Fruit fly (Drosophila melanogaster) whole organism, prepupa: ENCODE data around the gene CG32982.
A peak's percentile ranks its signal among the peaks of the same experiment; 100 is the strongest.

ENCODE experiments used
- Blimp-1 ChIP-seq: fragments of 200-800 bp; sonication (Bioruptor generic); optimal IDR thresholded peaks from 3 replicates; lab custom pipeline; 2017; ENCODE audit warnings: missing biosample characterization, missing genetic modification characterization, mild to moderate bottlenecking, moderate library complexity, missing genetic modification reagents
- CG10631 ChIP-seq: fragments of 200-800 bp; sonication (Bioruptor generic); optimal IDR thresholded peaks from 2 replicates; lab custom pipeline; 2016; ENCODE audit warnings: missing biosample characterization, missing genetic modification characterization
- CG10669 ChIP-seq: fragments of 200-800 bp; sonication (Bioruptor generic); optimal IDR thresholded peaks from 3 replicates; lab custom pipeline; 2018; ENCODE audit warnings: missing biosample characterization, mild to moderate bottlenecking, missing genetic modification characterization, moderate library complexity
- CG11294 ChIP-seq: fragments of 200-800 bp; sonication (Bioruptor generic); IDR thresholded peaks from 2 replicates; pipeline ENCODE4 v1.3.6; 2022; ENCODE audit warnings: missing biosample characterization, missing genetic modification characterization
- CG15336 ChIP-seq: fragments of 200-800 bp; sonication (Bioruptor generic); IDR thresholded peaks from 2 replicates; pipeline ENCODE4 v1.3.6; 2022; ENCODE audit warnings: missing biosample characterization, missing genetic modification characterization
- CG31627 ChIP-seq: fragments of 200-800 bp; sonication (Bioruptor generic); optimal IDR thresholded peaks from 3 replicates; lab custom pipeline; 2016; ENCODE audit warnings: missing biosample characterization, missing genetic modification characterization
- CG32006 ChIP-seq: fragments of 200-800 bp; sonication (Bioruptor generic); optimal IDR thresholded peaks from 3 replicates; lab custom pipeline; 2017; ENCODE audit warnings: missing biosample characterization, mild to moderate bottlenecking, missing genetic modification characterization
- CG4318 ChIP-seq: fragments of 200-800 bp; sonication (Bioruptor generic); optimal IDR thresholded peaks from 3 replicates; lab custom pipeline; 2017; ENCODE audit warnings: missing biosample characterization, mild to moderate bottlenecking, missing genetic modification characterization
- CG6163 ChIP-seq: fragments of 200-800 bp; sonication (Bioruptor generic); IDR thresholded peaks from 3 replicates; pipeline ENCODE4 v1.3.6; 2022; ENCODE audit warnings: missing biosample characterization, missing genetic modification characterization
- CG6276 ChIP-seq: fragments of 200-800 bp; sonication (Bioruptor generic); optimal IDR thresholded peaks from 2 replicates; lab custom pipeline; 2017; ENCODE audit warnings: missing biosample characterization, mild to moderate bottlenecking, missing genetic modification characterization
- CG6854 ChIP-seq: fragments of 200-800 bp; sonication (Bioruptor generic); optimal IDR thresholded peaks from 2 replicates; lab custom pipeline; 2017; ENCODE audit warnings: missing biosample characterization, mild to moderate bottlenecking, missing genetic modification characterization
- CG7368 ChIP-seq: fragments of 200-800 bp; sonication (Bioruptor generic); optimal IDR thresholded peaks from 3 replicates; lab custom pipeline; 2016; ENCODE audit warnings: missing biosample characterization, missing genetic modification characterization
- CG8119 ChIP-seq: fragments of 200-800 bp; sonication (Bioruptor generic); IDR thresholded peaks from 3 replicates; pipeline ENCODE4 v1.3.6; 2022; ENCODE audit warnings: missing biosample characterization, missing genetic modification characterization
- CG8319 ChIP-seq: fragments of 200-800 bp; sonication (Bioruptor generic); optimal IDR thresholded peaks from 3 replicates; lab custom pipeline; 2016; ENCODE audit warnings: missing biosample characterization, missing genetic modification characterization
- CG8632 ChIP-seq: fragments of 200-800 bp; sonication (Bioruptor generic); optimal IDR thresholded peaks from 3 replicates; lab custom pipeline; 2016; ENCODE audit warnings: missing biosample characterization, missing genetic modification characterization
- Eip75B ChIP-seq: fragments of 200-800 bp; sonication (Bioruptor generic); optimal IDR thresholded peaks from 3 replicates; lab custom pipeline; 2016; ENCODE audit warnings: missing biosample characterization, missing genetic modification characterization
- Eip78C ChIP-seq: fragments of 200-800 bp; sonication (Bioruptor generic); peaks from one replicate; lab custom pipeline; 2016; ENCODE audit warnings: missing biosample characterization, missing genetic modification characterization
- Eip93F ChIP-seq: fragments of 200-800 bp; sonication (Bioruptor generic); optimal IDR thresholded peaks from 2 replicates; lab custom pipeline; 2016; ENCODE audit warnings: missing biosample characterization, mild to moderate bottlenecking, missing genetic modification characterization
- Ets21C ChIP-seq: fragments of 200-800 bp; sonication (Bioruptor generic); optimal IDR thresholded peaks from 3 replicates; lab custom pipeline; 2016; ENCODE audit warnings: missing biosample characterization, missing genetic modification characterization
- Gug ChIP-seq: fragments of 200-800 bp; sonication (Bioruptor generic); IDR thresholded peaks from 2 replicates; pipeline ENCODE4 v1.3.6; 2022; ENCODE audit warnings: missing biosample characterization, missing genetic modification characterization
- Hr38 ChIP-seq: sonication (Bioruptor generic); optimal IDR thresholded peaks from 2 replicates; lab custom pipeline; 2016; ENCODE audit warnings: missing biosample characterization, missing genetic modification characterization
- Hr39 ChIP-seq: fragments of 200-800 bp; sonication (Bioruptor generic); optimal IDR thresholded peaks from 2 replicates; lab custom pipeline; 2016; ENCODE audit warnings: missing biosample characterization, missing genetic modification characterization
- Hr4 ChIP-seq: fragments of 200-800 bp; sonication (Bioruptor generic); optimal IDR thresholded peaks from 3 replicates; lab custom pipeline; 2016; ENCODE audit warnings: missing biosample characterization, missing genetic modification characterization
- Lpt ChIP-seq: fragments of 200-800 bp; sonication (Bioruptor generic); optimal IDR thresholded peaks from 3 replicates; lab custom pipeline; 2016; ENCODE audit warnings: missing biosample characterization, missing genetic modification characterization
- OdsH ChIP-seq: fragments of 200-800 bp; sonication (Bioruptor generic); optimal IDR thresholded peaks from 3 replicates; lab custom pipeline; 2016; ENCODE audit warnings: missing biosample characterization, missing genetic modification characterization
- Sox102F ChIP-seq: fragments of 200-800 bp; sonication (Bioruptor generic); optimal IDR thresholded peaks from 2 replicates; lab custom pipeline; 2016; ENCODE audit warnings: missing biosample characterization, mild to moderate bottlenecking, missing genetic modification characterization
- Sox14 ChIP-seq: fragments of 200-800 bp; sonication (Bioruptor generic); optimal IDR thresholded peaks from 3 replicates; lab custom pipeline; 2016; ENCODE audit warnings: missing biosample characterization, missing genetic modification characterization
- Sox15 ChIP-seq: fragments of 200-800 bp; sonication (Bioruptor generic); optimal IDR thresholded peaks from 3 replicates; lab custom pipeline; 2016; ENCODE audit warnings: missing biosample characterization, missing genetic modification characterization
- acj6 ChIP-seq: fragments of 200-800 bp; sonication (Bioruptor generic); optimal IDR thresholded peaks from 3 replicates; lab custom pipeline; 2016; ENCODE audit warnings: missing biosample characterization, missing genetic modification characterization
- cyc ChIP-seq: fragments of 200-800 bp; sonication (Bioruptor generic); optimal IDR thresholded peaks from 3 replicates; lab custom pipeline; 2016; ENCODE audit warnings: missing biosample characterization, missing genetic modification characterization
- dac ChIP-seq: fragments of 200-800 bp; sonication (Bioruptor generic); optimal IDR thresholded peaks from 2 replicates; lab custom pipeline; 2017; ENCODE audit warnings: missing biosample characterization, mild to moderate bottlenecking, missing genetic modification characterization
- esn ChIP-seq: fragments of 200-800 bp; sonication (Bioruptor generic); optimal IDR thresholded peaks from 2 replicates; lab custom pipeline; 2016; ENCODE audit warnings: missing biosample characterization, mild to moderate bottlenecking, missing genetic modification characterization, moderate library complexity
- fd59A ChIP-seq: fragments of 200-800 bp; sonication (Bioruptor generic); optimal IDR thresholded peaks from 2 replicates; lab custom pipeline; 2017; ENCODE audit warnings: missing biosample characterization, mild to moderate bottlenecking, missing genetic modification characterization, missing genetic modification reagents
- fd85E ChIP-seq: fragments of 200-800 bp; sonication (Bioruptor generic); optimal IDR thresholded peaks from 3 replicates; lab custom pipeline; 2016; ENCODE audit warnings: missing biosample characterization, missing genetic modification characterization
- fkh ChIP-seq: fragments of 200-800 bp; sonication (Bioruptor generic); optimal IDR thresholded peaks from 3 replicates; lab custom pipeline; 2017; ENCODE audit warnings: missing biosample characterization, mild to moderate bottlenecking, missing genetic modification characterization, moderate library complexity
- spab ChIP-seq: fragments of 200-800 bp; sonication (Bioruptor generic); optimal IDR thresholded peaks from 2 replicates; lab custom pipeline; 2017; ENCODE audit warnings: missing biosample characterization, mild to moderate bottlenecking, missing genetic modification characterization, missing genetic modification reagents
- ss ChIP-seq, 2 experiments: fragments of 200-800 bp; sonication (Bioruptor generic); optimal IDR thresholded peaks; 2 replicates in 1 of 2; 3 replicates in 1 of 2; lab custom pipeline; 2017 to 2018; ENCODE audit warnings: mild to moderate bottlenecking in 2 of 2, missing biosample characterization in 2 of 2, missing genetic modification characterization in 2 of 2, moderate library complexity in 1 of 2
- svp ChIP-seq: fragments of 200-800 bp; sonication (Bioruptor generic); peaks from one replicate; lab custom pipeline; 2016; ENCODE audit warnings: missing biosample characterization, missing genetic modification characterization
- topi ChIP-seq: fragments of 200-800 bp; sonication (Bioruptor generic); optimal IDR thresholded peaks from 3 replicates; lab custom pipeline; 2016; ENCODE audit warnings: missing biosample characterization, missing genetic modification characterization

Gene CG32982

DNA sequence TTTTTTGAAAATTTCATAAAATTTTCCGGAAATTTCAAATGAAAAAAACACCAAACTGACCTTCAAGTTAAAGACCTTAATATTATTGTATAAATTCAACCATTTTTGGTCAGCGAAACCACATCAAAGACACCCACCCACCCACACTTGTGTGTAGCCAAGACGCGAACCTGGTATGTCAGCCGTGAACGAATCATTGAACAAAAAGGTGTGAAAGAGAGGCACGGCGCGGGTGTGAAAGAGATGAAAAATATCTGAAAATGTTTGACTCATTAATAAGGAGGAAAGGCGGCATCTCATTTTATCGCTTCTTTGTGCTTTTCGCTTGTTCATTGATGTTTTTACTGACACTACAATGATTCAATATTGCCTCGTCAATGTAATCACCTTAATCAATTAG lies 32.8 kb downstream of the CG32982 start:
- TF ChIP-seq Sox14 (GFP tag; lab: Kevin White, UChicago) = peak; percentile 71
- no peak for TF ChIP-seq CG32006 (GFP tag; lab: Kevin White, UChicago)
- TF ChIP-seq, all 60 proteins: peak for 1

DNA sequence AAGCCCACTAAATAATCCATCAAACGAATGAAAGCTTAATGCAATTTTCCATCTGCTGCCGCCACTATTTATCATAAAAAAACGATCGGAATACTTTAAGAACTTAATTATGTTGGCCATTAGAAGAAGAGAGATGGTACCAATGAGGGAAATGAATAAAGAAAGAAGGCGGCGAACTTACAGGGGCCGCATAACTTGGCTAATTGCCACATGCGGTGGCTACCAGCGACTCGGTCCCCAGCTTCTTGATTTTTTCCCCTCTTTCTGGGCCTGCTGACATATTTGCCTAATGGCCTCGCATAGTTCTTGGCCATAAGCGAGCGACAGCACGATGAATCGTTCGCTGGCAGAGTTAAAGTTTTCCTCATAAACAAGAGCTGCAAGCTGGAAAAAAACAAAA lies 34.6 kb downstream of the CG32982 start:
- no peak for TF ChIP-seq fkh (GFP tag; lab: Kevin White, UChicago)
- no peak for TF ChIP-seq esn (GFP tag; lab: Kevin White, UChicago)
- no peak for TF ChIP-seq CG8119 (GFP tag; lab: Robert Waterston, UW)
- no peak for TF ChIP-seq Hr38

DNA sequence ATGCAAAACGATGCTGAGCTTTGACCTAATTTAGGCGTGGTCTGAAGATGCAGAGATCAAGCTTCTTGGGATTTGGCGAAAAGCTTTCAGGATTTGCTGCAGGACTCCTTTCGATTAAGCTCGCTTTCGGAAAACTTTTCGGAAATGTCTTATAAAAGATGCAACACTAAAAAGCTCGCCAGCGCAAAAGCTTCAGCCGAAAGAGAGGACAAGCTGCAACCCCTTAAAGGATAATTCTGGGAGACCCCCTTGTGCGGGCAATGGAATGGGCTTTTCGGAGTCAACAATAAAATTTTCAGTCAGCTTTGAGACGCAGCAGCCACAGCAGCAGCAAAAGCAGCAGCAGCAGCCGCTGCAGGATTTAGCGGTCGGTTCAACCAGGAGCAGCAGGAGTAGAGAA lies 38.4 kb downstream of the CG32982 start, which contains the start of gene CG13108:
CG13108 (plus strand) TSS at position 301 of the 400 bp plus-strand sequence.
- TF ChIP-seq CG8119 (GFP tag; lab: Robert Waterston, UW) = no peak
- TF ChIP-seq Gug (GFP tag; lab: Robert Waterston, UW) = no peak
- TF ChIP-seq spab = no peak
- no peak for TF ChIP-seq ss (GFP tag; optimal IDR thresholded peaks at IDR 0.05; lab: Kevin White, UChicago)
- TF ChIP-seq CG8632 (GFP tag; lab: Kevin White, UChicago) = no peak
- TF ChIP-seq esn (GFP tag; lab: Kevin White, UChicago) = no peak
- TF ChIP-seq CG31627 (GFP tag; lab: Kevin White, UChicago) = no peak
- TF ChIP-seq Eip78C = no peak
- no peak for TF ChIP-seq CG6163 (GFP tag; lab: Robert Waterston, UW)
- TF ChIP-seq CG10669 (GFP tag; lab: Kevin White, UChicago) = no peak
- no peak for TF ChIP-seq CG32006 (GFP tag; lab: Kevin White, UChicago)
- TF ChIP-seq CG8319 (GFP tag; lab: Kevin White, UChicago) = no peak
- TF ChIP-seq fkh (GFP tag; lab: Kevin White, UChicago) = no peak
- no peak for TF ChIP-seq CG10631 (GFP tag; lab: Kevin White, UChicago)
- no peak for TF ChIP-seq dac (GFP tag; lab: Kevin White, UChicago)

DNA sequence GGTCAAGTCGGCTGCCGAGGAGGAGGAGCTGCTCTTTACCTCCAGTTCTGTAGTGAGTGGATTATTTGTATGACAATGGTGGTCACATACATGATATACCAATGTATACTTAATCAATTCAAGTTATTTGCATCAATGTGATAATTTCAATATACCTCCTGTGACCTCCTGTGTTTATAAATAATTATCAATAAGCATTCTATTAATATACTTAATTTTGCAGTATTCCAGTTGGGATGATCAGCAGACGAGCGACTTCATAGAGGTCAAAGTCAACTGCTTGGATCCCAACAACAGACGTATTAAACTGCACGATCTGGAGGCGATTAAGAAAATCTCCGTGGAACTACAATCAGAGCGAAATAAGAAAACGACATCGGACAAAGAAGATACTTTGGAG lies 39.3 kb downstream of the CG32982 start:
- TF ChIP-seq ss (GFP tag; optimal IDR thresholded peaks at IDR 0.05; lab: Kevin White, UChicago) (peak in 1 of 2 experiments; percentile 18), Sox14 (GFP tag; lab: Kevin White, UChicago) (no peak), Eip78C (peak; percentile 58), svp (GFP tag; lab: Kevin White, UChicago) (peak; percentile 91)
- TF ChIP-seq, all 60 proteins: peak for 3

DNA sequence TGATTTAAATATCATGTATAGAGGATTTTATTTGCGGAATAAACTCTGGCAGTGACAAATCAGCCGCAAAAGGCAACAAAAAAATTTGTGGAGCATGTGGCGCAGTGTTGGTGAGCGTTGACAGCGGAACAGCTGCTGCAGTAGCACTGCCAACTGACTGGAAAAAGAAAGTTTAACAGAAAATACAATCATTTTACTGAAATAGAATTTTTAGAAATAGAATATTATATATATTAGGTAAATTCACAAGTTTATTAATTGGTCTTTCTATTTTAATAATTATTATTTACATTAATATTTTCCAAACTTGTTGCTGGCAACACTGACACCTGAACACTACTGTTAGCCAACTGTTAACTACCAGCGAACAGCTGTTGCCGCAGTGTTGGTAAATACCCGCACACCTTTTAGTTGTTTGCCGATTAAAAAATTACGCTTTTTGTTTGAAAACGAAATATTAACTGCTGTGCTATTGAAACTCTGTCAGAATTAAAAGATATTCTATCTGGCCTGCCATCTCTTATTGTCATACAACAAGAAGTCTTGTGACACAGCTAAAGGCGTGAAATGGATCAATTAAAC lies 41.0 kb downstream of the CG32982 start, which contains the start of the genes CG9586 and tai:
CG9586 (minus strand) TSS at position 116 of the 582 bp plus-strand sequence.
tai (plus strand) TSS at position 380 of the 582 bp plus-strand sequence.
- TF ChIP-seq CG6854 (GFP tag; lab: Kevin White, UChicago) = no peak
- TF ChIP-seq Eip78C = peak; percentile 90
- TF ChIP-seq svp (GFP tag; lab: Kevin White, UChicago) = peak; percentile 80
- no peak for TF ChIP-seq fd59A (GFP tag; lab: Kevin White, UChicago)
- TF ChIP-seq Hr4 (GFP tag; lab: Kevin White, UChicago) = peak; percentile 39
- TF ChIP-seq Hr38 = no peak
- peak; percentile 40 for TF ChIP-seq Lpt (GFP tag; lab: Kevin White, UChicago)
- TF ChIP-seq cyc (GFP tag; lab: Kevin White, UChicago) = peak; percentile 56
- TF ChIP-seq CG31627 (GFP tag; lab: Kevin White, UChicago) = peak; percentile 47
- no peak for TF ChIP-seq dac (GFP tag; lab: Kevin White, UChicago)
- TF ChIP-seq CG4318 = no peak
- TF ChIP-seq Ets21C (GFP tag; lab: Kevin White, UChicago) = peak; percentile 35
- TF ChIP-seq topi = peak; percentile 58
- TF ChIP-seq Eip75B (GFP tag; lab: Kevin White, UChicago) = peak; percentile 56
- peak; percentile 46 for TF ChIP-seq fd85E (GFP tag; lab: Kevin White, UChicago)
- TF ChIP-seq CG32006 (GFP tag; lab: Kevin White, UChicago) = peak; percentile 69
- TF ChIP-seq Sox102F (GFP tag; lab: Kevin White, UChicago) = peak; percentile 62
- peak; percentile 42 for TF ChIP-seq Sox14 (GFP tag; lab: Kevin White, UChicago)
- TF ChIP-seq Gug (GFP tag; lab: Robert Waterston, UW) = peak; percentile 50
- peak; percentile 55 for TF ChIP-seq Sox15 (GFP tag; lab: Kevin White, UChicago)
- TF ChIP-seq spab = no peak
- TF ChIP-seq CG8119 (GFP tag; lab: Robert Waterston, UW) = peak; percentile 59; the same call in 1 of the 3 replicates
- TF ChIP-seq fkh (GFP tag; lab: Kevin White, UChicago) = peak; percentile 92
- TF ChIP-seq Hr39 (GFP tag; lab: Kevin White, UChicago) = peak; percentile 41
- peak; percentile 81 for TF ChIP-seq Eip93F
- no peak; the same call in 1 of the 3 replicates for TF ChIP-seq CG6163 (GFP tag; lab: Robert Waterston, UW)
- TF ChIP-seq CG6276 = no peak
- TF ChIP-seq CG7368 (GFP tag; lab: Kevin White, UChicago) = peak; percentile 27
- TF ChIP-seq esn (GFP tag; lab: Kevin White, UChicago) = peak; percentile 71
- peak; percentile 55; the same call in 1 of the 2 replicates for TF ChIP-seq CG11294 (GFP tag; lab: Robert Waterston, UW)
- TF ChIP-seq OdsH = peak; percentile 82
- peak; percentile 60; the same call in 1 of the 2 replicates for TF ChIP-seq CG15336 (GFP tag; lab: Robert Waterston, UW)
- peak; percentile 75 for TF ChIP-seq acj6
- TF ChIP-seq Blimp-1 (GFP tag; lab: Kevin White, UChicago) = no peak
